Worm (Caenorhabditis elegans): ENCODE results near the gene F27E5.8.

DNA sequence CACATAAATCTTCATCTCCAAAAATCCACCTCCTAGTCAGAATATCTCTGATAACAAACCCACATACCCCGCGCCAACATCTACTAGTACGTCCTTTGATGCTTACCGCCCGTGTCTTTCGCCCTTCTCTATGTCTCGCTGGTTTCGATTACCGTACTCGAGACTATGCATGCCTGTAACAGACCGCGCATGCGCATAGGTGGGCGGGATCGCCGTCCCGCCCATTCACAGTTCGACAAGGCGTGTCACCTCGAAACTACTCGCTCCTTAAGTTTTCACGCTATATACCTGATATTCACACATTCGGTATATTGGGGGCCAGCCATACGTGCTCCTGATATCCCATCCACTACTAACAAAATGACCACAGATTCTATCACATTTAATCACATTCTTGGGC, 19.2 kb upstream of the F27E5.8 start, which contains the start of gene pax-3:
- no peak for TF ChIP-seq him-1 (tag; optimal IDR thresholded peaks at IDR 0.05)
- no peak for TF ChIP-seq W03F9.2 (tag; optimal IDR thresholded peaks at IDR 0.05)
